Fruit fly (Drosophila melanogaster) whole organism, embryonic: ENCODE data around the gene orb.

Source experiments
- CG10366 ChIP-seq: fragments of 200-800 bp; sonication (Bioruptor generic); IDR thresholded peaks from 2 replicates; pipeline ENCODE4 v1.3.6; 2022; ENCODE audit warnings: missing biosample characterization, missing genetic modification characterization
- CG10462 ChIP-seq: fragments of 200-800 bp; sonication (Bioruptor generic); optimal IDR thresholded peaks from 2 replicates; lab custom pipeline; 2016; ENCODE audit warnings: missing biosample characterization, missing genetic modification characterization
- CG10543 ChIP-seq: fragments of 200-800 bp; sonication (Bioruptor generic); optimal IDR thresholded peaks from 3 replicates; lab custom pipeline; 2017; ENCODE audit warnings: missing biosample characterization, mild to moderate bottlenecking, missing genetic modification characterization, moderate library complexity
- CG11085 ChIP-seq: fragments of 200-800 bp; sonication (Bioruptor generic); IDR thresholded peaks from 2 replicates; pipeline ENCODE4 v1.3.6; 2022; ENCODE audit warnings: missing biosample characterization, missing genetic modification characterization
- CG14710 ChIP-seq: fragments of 200-800 bp; sonication (Bioruptor generic); optimal IDR thresholded peaks from 3 replicates; lab custom pipeline; 2019; ENCODE audit warnings: missing biosample characterization, mild to moderate bottlenecking, missing genetic modification characterization, moderate library complexity
- CG14965 ChIP-seq: fragments of 200-800 bp; sonication (Bioruptor generic); optimal IDR thresholded peaks from 2 replicates; lab custom pipeline; 2016; ENCODE audit warnings: missing biosample characterization, missing genetic modification characterization, borderline replicate concordance
- CG15011 ChIP-seq: fragments of 200-800 bp; sonication (Bioruptor generic); optimal IDR thresholded peaks from 3 replicates; lab custom pipeline; 2018; ENCODE audit warnings: missing biosample characterization, mild to moderate bottlenecking, missing genetic modification characterization
- CG15269 ChIP-seq: fragments of 200-800 bp; sonication (Bioruptor generic); optimal IDR thresholded peaks from 2 replicates; lab custom pipeline; 2018; ENCODE audit warnings: missing biosample characterization, mild to moderate bottlenecking, missing genetic modification characterization, moderate library complexity
- CG17912 ChIP-seq: fragments of 200-800 bp; sonication (Bioruptor generic); optimal IDR thresholded peaks from 2 replicates; lab custom pipeline; 2018; ENCODE audit warnings: missing biosample characterization, mild to moderate bottlenecking, missing genetic modification characterization
- CG18011 ChIP-seq: fragments of 200-800 bp; sonication (Bioruptor generic); optimal IDR thresholded peaks from 2 replicates; lab custom pipeline; 2017; ENCODE audit warnings: missing biosample characterization, missing genetic modification characterization, mild to moderate bottlenecking, moderate library complexity, missing genotype
- CG1832 ChIP-seq: fragments of 200-800 bp; sonication (Bioruptor generic); optimal IDR thresholded peaks from 2 replicates; lab custom pipeline; 2017; ENCODE audit warnings: missing biosample characterization, mild to moderate bottlenecking, missing genetic modification characterization, inconsistent platforms
- CG2129 ChIP-seq: fragments of 200-800 bp; sonication (Bioruptor generic); IDR thresholded peaks from 2 replicates; pipeline ENCODE4 v1.3.6; 2022; ENCODE audit warnings: missing biosample characterization, missing genetic modification characterization; ENCODE audit not compliant: partially characterized antibody
- CG2202 ChIP-seq: fragments of 200-800 bp; sonication (Bioruptor generic); optimal IDR thresholded peaks from 2 replicates; lab custom pipeline; 2018; ENCODE audit warnings: missing biosample characterization, mild to moderate bottlenecking, missing genetic modification characterization
- CG31441 ChIP-seq: fragments of 200-800 bp; sonication (Bioruptor generic); IDR thresholded peaks from 2 replicates; pipeline ENCODE4 v1.3.6; 2022; ENCODE audit warnings: missing biosample characterization, missing genetic modification characterization
- CG32532 ChIP-seq: fragments of 200-800 bp; sonication (Bioruptor generic); IDR thresholded peaks from 2 replicates; pipeline ENCODE4 v1.3.6; 2022; ENCODE audit warnings: missing biosample characterization, missing genetic modification characterization
- CG32767 ChIP-seq: fragments of 200-800 bp; sonication (Bioruptor generic); IDR thresholded peaks from 2 replicates; pipeline ENCODE4 v1.3.6; 2022; ENCODE audit warnings: missing biosample characterization, missing genetic modification characterization
- CG34376 ChIP-seq: fragments of 200-800 bp; sonication (Bioruptor generic); optimal IDR thresholded peaks from 2 replicates; lab custom pipeline; 2018; ENCODE audit warnings: missing biosample characterization, mild to moderate bottlenecking, missing genetic modification characterization
- CG42726 ChIP-seq: fragments of 200-800 bp; sonication (Bioruptor generic); IDR thresholded peaks from 2 replicates; pipeline ENCODE4 v1.3.6; 2022; ENCODE audit warnings: missing biosample characterization, missing genetic modification characterization; ENCODE audit not compliant: partially characterized antibody
- CG43689 ChIP-seq: fragments of 200-800 bp; sonication (Bioruptor generic); IDR thresholded peaks from 2 replicates; pipeline ENCODE4 v1.3.6; 2022; ENCODE audit warnings: missing biosample characterization, missing genetic modification characterization
- CG5245 ChIP-seq: fragments of 200-800 bp; sonication (Bioruptor generic); optimal IDR thresholded peaks from 3 replicates; lab custom pipeline; 2016; ENCODE audit warnings: missing biosample characterization, missing genetic modification characterization
- CG6254 ChIP-seq: fragments of 200-800 bp; sonication (Bioruptor generic); optimal IDR thresholded peaks from 3 replicates; lab custom pipeline; 2017; ENCODE audit warnings: mild to moderate bottlenecking, missing biosample characterization, missing genetic modification reagents, missing genetic modification characterization
- CG7928 ChIP-seq: fragments of 200-800 bp; sonication (Bioruptor generic); optimal IDR thresholded peaks from 2 replicates; lab custom pipeline; 2017; ENCODE audit warnings: missing biosample characterization, mild to moderate bottlenecking, missing genetic modification characterization
- CG8089 ChIP-seq: fragments of 200-800 bp; sonication (Bioruptor generic); optimal IDR thresholded peaks from 3 replicates; lab custom pipeline; 2016; ENCODE audit warnings: missing biosample characterization, missing genetic modification characterization
- CG9609 ChIP-seq: fragments of 200-800 bp; sonication (Bioruptor generic); optimal IDR thresholded peaks from 3 replicates; lab custom pipeline; 2016; ENCODE audit warnings: missing biosample characterization, missing genetic modification characterization
- CG9876 ChIP-seq: fragments of 200-800 bp; sonication (Bioruptor generic); optimal IDR thresholded peaks from 2 replicates; lab custom pipeline; 2016; ENCODE audit warnings: missing biosample characterization, missing genetic modification characterization
- Eip74EF ChIP-seq, 2 experiments: fragments of 200-800 bp in 1 of 2; fragments of >200 bp in 1 of 2; sonication (Bioruptor generic) in 1 of 2; optimal IDR thresholded peaks; 2 replicates each; lab custom pipeline; 2017 to 2019; ENCODE audit warnings: missing biosample characterization in 2 of 2, missing genetic modification characterization in 2 of 2, mild to moderate bottlenecking in 1 of 2, moderate library complexity in 1 of 2
- Ets97D ChIP-seq: fragments of 200-800 bp; sonication (Bioruptor generic); optimal IDR thresholded peaks from 3 replicates; lab custom pipeline; 2016; ENCODE audit warnings: missing biosample characterization, missing genetic modification characterization
- Mad ChIP-seq: fragments of 200-800 bp; sonication (Bioruptor generic); optimal IDR thresholded peaks from 2 replicates; lab custom pipeline; 2016; ENCODE audit warnings: missing biosample characterization, missing genetic modification characterization
- Oaz ChIP-seq: fragments of 200-800 bp; sonication (Bioruptor generic); IDR thresholded peaks from 2 replicates; pipeline ENCODE4 v1.3.6; 2022; ENCODE audit warnings: missing biosample characterization, missing genetic modification characterization
- Opbp ChIP-seq: fragments of 200-800 bp; sonication (Bioruptor generic); IDR thresholded peaks from 3 replicates; pipeline ENCODE4 v1.3.6; 2022; ENCODE audit warnings: missing biosample characterization, missing genetic modification characterization; ENCODE audit not compliant: partially characterized antibody
- Poxn ChIP-seq: fragments of 200-800 bp; sonication (Bioruptor generic); IDR thresholded peaks from 2 replicates; pipeline ENCODE4 v1.3.6; 2022; ENCODE audit warnings: missing biosample characterization, missing genetic modification characterization
- Usf ChIP-seq: fragments of 200-800 bp; sonication (Bioruptor generic); optimal IDR thresholded peaks from 2 replicates; lab custom pipeline; 2017; ENCODE audit warnings: missing genotype, missing biosample characterization, missing genetic modification characterization
- Vsx1 ChIP-seq: fragments of 200-800 bp; sonication (Bioruptor generic); optimal IDR thresholded peaks from 2 replicates; lab custom pipeline; 2017; ENCODE audit warnings: missing biosample characterization, mild to moderate bottlenecking, missing genetic modification characterization, missing genetic modification reagents
- Xbp1 ChIP-seq: fragments of 200-800 bp; sonication (Bioruptor generic); optimal IDR thresholded peaks from 3 replicates; lab custom pipeline; 2016; ENCODE audit warnings: missing biosample characterization, mild to moderate bottlenecking, missing genetic modification characterization
- aop ChIP-seq: fragments of 200-800 bp; sonication (Bioruptor generic); IDR thresholded peaks from 2 replicates; pipeline ENCODE4 v1.3.6; 2022; ENCODE audit warnings: missing biosample characterization, missing genetic modification characterization
- cato ChIP-seq: fragments of 200-800 bp; sonication (Bioruptor generic); optimal IDR thresholded peaks from 2 replicates; lab custom pipeline; 2016; ENCODE audit warnings: missing biosample characterization, missing genetic modification characterization, borderline replicate concordance
- dysf ChIP-seq: fragments of 200-800 bp; sonication (Bioruptor generic); IDR thresholded peaks from 3 replicates; pipeline ENCODE4 v1.3.6; 2022; ENCODE audit warnings: missing biosample characterization, missing genetic modification characterization
- ind ChIP-seq: fragments of 200-800 bp; sonication (Bioruptor generic); optimal IDR thresholded peaks from 3 replicates; lab custom pipeline; 2016; ENCODE audit warnings: missing biosample characterization, missing genetic modification characterization
- kay ChIP-seq: fragments of 200-800 bp; sonication (Bioruptor generic); optimal IDR thresholded peaks from 2 replicates; lab custom pipeline; 2016; ENCODE audit warnings: missing biosample characterization, missing genetic modification characterization
- klu ChIP-seq: fragments of 200-800 bp; sonication (Bioruptor generic); IDR thresholded peaks from 2 replicates; pipeline ENCODE4 v1.3.6; 2022; ENCODE audit warnings: missing biosample characterization, missing genetic modification characterization
- oc ChIP-seq: fragments of 200-800 bp; sonication (Bioruptor generic); optimal IDR thresholded peaks from 2 replicates; lab custom pipeline; 2018; ENCODE audit warnings: missing biosample characterization, mild to moderate bottlenecking, missing genetic modification characterization, moderate library complexity
- pita ChIP-seq: fragments of 200-800 bp; sonication (Bioruptor generic); optimal IDR thresholded peaks from 2 replicates; lab custom pipeline; 2017; ENCODE audit warnings: missing biosample characterization, mild to moderate bottlenecking, missing genetic modification characterization
- pum ChIP-seq: fragments of 200-800 bp; sonication (Bioruptor generic); optimal IDR thresholded peaks from 2 replicates; lab custom pipeline; 2016; ENCODE audit warnings: missing biosample characterization, missing genetic modification characterization
- sisA ChIP-seq: fragments of 200-800 bp; sonication (Bioruptor generic); IDR thresholded peaks from 2 replicates; pipeline ENCODE4 v1.3.6; 2022; ENCODE audit warnings: missing biosample characterization, missing genetic modification characterization
- ttk ChIP-seq: fragments of 200-800 bp; sonication (Bioruptor generic); IDR thresholded peaks from 2 replicates; pipeline ENCODE4 v2.1.2; 2022; ENCODE audit warnings: missing biosample characterization, missing genetic modification characterization
- vfl ChIP-seq: fragments of 200-800 bp; sonication (Bioruptor generic); optimal IDR thresholded peaks from 2 replicates; lab custom pipeline; 2016; ENCODE audit warnings: missing biosample characterization, missing genetic modification characterization
- vvl ChIP-seq: fragments of 200-800 bp; sonication (Bioruptor generic); IDR thresholded peaks from 2 replicates; pipeline ENCODE4 v1.3.6; 2022; ENCODE audit warnings: missing biosample characterization, missing genetic modification characterization
- wek ChIP-seq: fragments of 200-800 bp; sonication (Bioruptor generic); optimal IDR thresholded peaks from 3 replicates; lab custom pipeline; 2018; ENCODE audit warnings: missing biosample characterization, mild to moderate bottlenecking, missing genetic modification characterization, moderate library complexity
- z ChIP-seq: fragments of 200-800 bp; sonication (Bioruptor generic); IDR thresholded peaks from 3 replicates; pipeline ENCODE4 v1.3.6; 2022; ENCODE audit warnings: missing biosample characterization, missing genetic modification characterization
- zen ChIP-seq: fragments of 200-800 bp; sonication (Bioruptor generic); optimal IDR thresholded peaks from 3 replicates; lab custom pipeline; 2018; ENCODE audit warnings: missing biosample characterization, mild to moderate bottlenecking, missing genetic modification characterization, moderate library complexity

orb gene

DNA sequence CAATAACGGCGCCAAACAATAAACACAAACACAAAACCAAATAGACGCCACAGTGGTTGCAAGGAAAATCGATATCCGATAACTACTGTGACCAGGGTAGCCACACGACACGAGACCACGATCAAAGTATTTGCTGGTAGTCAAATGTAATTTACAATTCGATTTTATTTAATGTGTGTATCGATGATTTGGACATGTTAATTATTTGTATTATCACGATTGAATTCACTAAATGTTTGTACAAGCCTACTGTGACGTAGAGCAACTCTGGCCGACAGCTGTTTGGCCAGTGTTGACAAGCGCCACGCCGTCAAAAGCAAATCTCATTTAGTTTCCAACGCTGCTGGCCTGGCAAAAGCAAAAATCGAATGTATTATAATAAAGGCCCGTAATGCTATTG is 29.4 kb downstream of the orb start, which contains the start of the genes Rad60 and EloA (continued):
- TF ChIP-seq CG43689 (GFP tag; lab: Robert Waterston, UW) (no peak), oc (peak; percentile 65), klu (GFP tag; lab: Robert Waterston, UW) (peak; percentile 59; the same call in 1 of the 2 replicates), Xbp1 (GFP tag; lab: Kevin White, UChicago) (peak; percentile 79), kay (peak; percentile 39), CG9876 (peak; percentile 60), CG42726 (GFP tag; lab: Robert Waterston, UW) (no peak; the same call in 1 of the 2 replicates), zen (tag; lab: Kevin White, UChicago) (peak; percentile 83), CG10543 (GFP tag; lab: Kevin White, UChicago) (peak; percentile 61), CG6254 (GFP tag; lab: Kevin White, UChicago) (no peak), Usf (GFP tag; lab: Kevin White, UChicago) (no peak), CG10462 (GFP tag; lab: Kevin White, UChicago) (peak; percentile 45), CG15269 (tag; lab: Kevin White, UChicago) (peak; percentile 68), CG15011 (GFP tag; lab: Kevin White, UChicago) (no peak), CG14710 (peak; percentile 86), CG31441 (GFP tag; lab: Robert Waterston, UW) (peak; percentile 63), CG32767 (GFP tag; lab: Robert Waterston, UW) (peak; percentile 61; the same call in 1 of the 2 replicates), cato (peak; percentile 65), CG7928 (GFP tag; lab: Kevin White, UChicago) (peak; percentile 16), sisA (GFP tag; lab: Robert Waterston, UW) (peak; percentile 64), Vsx1 (GFP tag; lab: Kevin White, UChicago) (no peak), pum (GFP tag; lab: Kevin White, UChicago) (peak; percentile 87), CG5245 (GFP tag; lab: Kevin White, UChicago) (peak; percentile 73), CG9609 (GFP tag; lab: Kevin White, UChicago) (peak; percentile 85), pita (GFP tag; lab: Kevin White, UChicago) (no peak), vfl (GFP tag; lab: Kevin White, UChicago) (peak; percentile 70), CG34376 (GFP tag; lab: Kevin White, UChicago) (peak; percentile 46), aop (GFP tag; lab: Robert Waterston, UW) (no peak), vvl (GFP tag; lab: Robert Waterston, UW) (peak; percentile 86), CG14965 (GFP tag; lab: Kevin White, UChicago) (peak; percentile 38), Oaz (GFP tag; lab: Robert Waterston, UW) (no peak), CG18011 (GFP tag; lab: Kevin White, UChicago) (peak; percentile 60), CG17912 (peak; percentile 10), z (GFP tag; lab: Robert Waterston, UW) (no peak), dysf (GFP tag; lab: Robert Waterston, UW) (peak; percentile 73), ind (GFP tag; lab: Kevin White, UChicago) (peak; percentile 83), Eip74EF (GFP tag; optimal IDR thresholded peaks at IDR 0.05; lab: Kevin White, UChicago) (no peak), Opbp (GFP tag; lab: Robert Waterston, UW) (peak; percentile 56), Mad (peak; percentile 79), CG32532 (GFP tag; lab: Robert Waterston, UW) (peak; percentile 77), CG10366 (GFP tag; lab: Robert Waterston, UW) (peak; percentile 74), Ets97D (GFP tag; lab: Kevin White, UChicago) (peak; percentile 89), CG2129 (GFP tag; lab: Robert Waterston, UW) (0 out of 2 replicates have a peak, but pooled peaks have one; percentile 34), CG1832 (no peak), CG11085 (GFP tag; lab: Robert Waterston, UW) (no peak), CG2202 (peak; percentile 52), CG8089 (GFP tag; lab: Kevin White, UChicago) (peak; percentile 80), Poxn (GFP tag; lab: Robert Waterston, UW) (0 out of 2 replicates have a peak, but pooled peaks have one; percentile 38), ttk (GFP tag; lab: Robert Waterston, UW) (no peak), wek (GFP tag; lab: Kevin White, UChicago) (peak; percentile 65)
